Worm (Caenorhabditis elegans) whole organism, young adult: Measurements from ENCODE around the gene gst-31.

ENCODE experiments used
- die-1 ChIP-seq: sonication (generic microtip); optimal IDR thresholded peaks from 2 replicates; lab custom pipeline; 2016; ENCODE audit warnings: missing genotype, mild to moderate bottlenecking, missing genetic modification characterization, missing compliant biosample characterization
- snpc-1.1 ChIP-seq: sonication (generic microtip); optimal IDR thresholded peaks from 2 replicates; lab custom pipeline; 2017; ENCODE audit warnings: missing genetic modification characterization, mild to moderate bottlenecking, missing compliant biosample characterization, antibody characterized with exemption, moderate library complexity, missing genotype, missing genetic modification reagents; ENCODE audit not compliant: insufficient read depth
- snpc-4 ChIP-seq, 5 experiments: fragments of 150-350 bp in 1 of 5; sonication (generic microtip) in 4 of 5; optimal IDR thresholded peaks; 2 replicates each; lab custom pipeline; 2014 to 2018; ENCODE audit warnings: missing genetic modification characterization in 5 of 5, missing biosample characterization in 3 of 5, antibody characterized with exemption in 2 of 5, mild to moderate bottlenecking in 2 of 5, missing compliant biosample characterization in 2 of 5, missing genotype in 2 of 5, moderate library complexity in 2 of 5, missing genetic modification reagents in 1 of 5
- ztf-28 ChIP-seq: fragments of 200-800 bp; sonication (Bioruptor generic); IDR thresholded peaks from 2 replicates; pipeline ENCODE4 v1.3.6; 2022; ENCODE audit warnings: missing genetic modification reagents, missing genetic modification characterization, missing compliant biosample characterization

DNA sequence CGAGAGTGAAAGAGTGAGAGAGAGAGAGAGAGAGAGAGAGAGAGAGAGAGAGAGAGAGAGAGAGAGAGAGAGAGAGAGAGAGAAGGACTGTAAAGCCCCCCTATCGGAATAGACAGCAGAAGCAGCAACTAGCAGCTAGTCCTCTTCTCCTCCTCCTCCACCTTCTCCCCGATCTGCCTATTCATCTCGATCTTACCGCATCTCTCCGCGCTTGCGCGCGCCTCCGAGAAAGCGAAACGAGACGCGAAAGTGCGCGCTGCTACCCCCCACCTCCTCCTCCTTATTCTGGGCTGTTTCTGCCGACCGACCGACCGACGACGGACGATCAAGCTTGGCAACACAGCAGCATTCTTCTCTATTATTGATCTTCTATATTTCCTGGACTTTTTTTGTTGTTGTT, 43.2 kb upstream of the gst-31 start:
- TF ChIP-seq die-1 = no peak
- no peak for TF ChIP-seq snpc-1.1 (tag; lab: Kevin White, UChicago)
- TF ChIP-seq ztf-28 (GFP tag; lab: Robert Waterston, UW) = no peak
- TF ChIP-seq snpc-4 (GFP tag; optimal IDR thresholded peaks at IDR 0.05; lab: Kevin White, UChicago) = no peak
- TF ChIP-seq snpc-4 (tag; optimal IDR thresholded peaks at IDR 0.05; lab: Kevin White, UChicago) = no peak
